Worm (Caenorhabditis elegans): ENCODE measurements around the gene rsf-1.

rsf-1 gene

DNA sequence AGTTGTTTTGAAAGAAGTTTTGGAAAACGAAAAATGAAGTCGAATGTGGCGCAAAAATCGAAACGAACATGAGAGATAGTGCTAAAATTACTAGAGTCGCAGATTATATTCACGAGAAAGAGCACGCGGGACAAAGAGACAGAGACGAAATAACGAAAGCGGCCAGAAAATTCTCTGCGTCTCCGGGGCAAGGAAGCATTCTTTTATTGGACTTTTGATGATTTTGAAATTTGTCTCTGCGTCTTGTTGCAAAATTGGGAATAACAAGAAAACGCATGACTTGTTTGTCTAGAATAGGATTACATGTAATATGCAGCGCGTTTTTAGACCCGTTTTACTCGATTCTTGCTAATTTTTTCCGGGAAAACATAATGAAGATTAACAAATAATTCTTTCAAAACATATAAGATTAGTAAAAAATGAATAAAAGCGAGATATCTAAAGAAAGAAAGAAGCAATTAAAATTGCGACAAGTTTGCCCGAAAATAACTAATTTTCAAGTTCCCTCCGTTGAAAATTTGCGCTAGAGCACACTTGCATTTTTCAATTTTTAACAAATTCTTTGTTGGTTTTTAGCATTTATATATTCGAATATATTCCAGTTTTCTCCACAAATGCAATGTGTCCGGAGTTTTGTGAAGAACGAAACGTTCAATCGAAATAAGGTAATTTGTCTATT lies 41.8 kb downstream of the rsf-1 start, which contains the start of the genes B0491.6 and pigm-1 (continued):
- TF ChIP-seq fos-1 (tag; optimal IDR thresholded peaks at IDR 0.05) (peak; percentile 27), nhr-47 (tag; optimal IDR thresholded peaks at IDR 0.05) (peak; percentile 89), blmp-1 (tag; optimal IDR thresholded peaks at IDR 0.05) (peak; percentile 64), mep-1 (tag; optimal IDR thresholded peaks at IDR 0.05) (peak; percentile 37), zip-4 (GFP tag; optimal IDR thresholded peaks at IDR 0.05) (no peak), lin-14 (GFP tag; optimal IDR thresholded peaks at IDR 0.05) (peak; percentile 96), alr-1 (tag; optimal IDR thresholded peaks at IDR 0.05; ENCODE audit: borderline replicate concordance) (no peak), nhr-76 (tag; optimal IDR thresholded peaks at IDR 0.05) (no peak), elt-2 (tag; optimal IDR thresholded peaks at IDR 0.05) (peak; percentile 47), C34B4.2 (tag; optimal IDR thresholded peaks at IDR 0.05) (no peak), ceh-88 (GFP tag; IDR thresholded peaks at IDR 0.05) (no peak; the same call in 1 of the 2 replicates), zag-1 (tag; optimal IDR thresholded peaks at IDR 0.05) (no peak), lin-35 (GFP tag; optimal IDR thresholded peaks at IDR 0.05) (peak; percentile 87 to 96), swsn-7 (tag; optimal IDR thresholded peaks at IDR 0.05) (peak; percentile 77), ceh-63 (GFP tag; optimal IDR thresholded peaks at IDR 0.05) (no peak), nhr-84 (tag; optimal IDR thresholded peaks at IDR 0.05) (no peak), aha-1 (tag; optimal IDR thresholded peaks at IDR 0.05) (no peak), mab-9 (GFP tag; IDR thresholded peaks at IDR 0.05) (no peak), pag-3 (tag; optimal IDR thresholded peaks at IDR 0.05; ENCODE audit: borderline replicate concordance, insufficient read depth) (no peak), irx-1 (tag; optimal IDR thresholded peaks at IDR 0.05) (peak; percentile 62), nhr-77 (tag; optimal IDR thresholded peaks at IDR 0.05) (peak; percentile 50), F16B12.6 (tag; optimal IDR thresholded peaks at IDR 0.05) (peak; percentile 0), unc-30 (tag; optimal IDR thresholded peaks at IDR 0.05) (no peak), lsy-2 (tag; optimal IDR thresholded peaks at IDR 0.05) (peak; percentile 48 to 75), C16A3.4 (tag; optimal IDR thresholded peaks at IDR 0.05) (peak; percentile 52), C04F5.9 (tag; optimal IDR thresholded peaks at IDR 0.05) (no peak), ces-1 (GFP tag; optimal IDR thresholded peaks at IDR 0.05) (no peak), efl-1 (optimal IDR thresholded peaks at IDR 0.05) (peak; percentile 54 to 92), efl-1 (GFP tag; optimal IDR thresholded peaks at IDR 0.05 in 1 of 2) (peak; percentile 90 to 99), grh-1 (GFP tag; IDR thresholded peaks at IDR 0.05) (no peak), unc-98 (GFP tag; IDR thresholded peaks at IDR 0.05) (no peak), ceh-82 (tag; optimal IDR thresholded peaks at IDR 0.05) (peak; percentile 12 to 45 (median 44)), ceh-8 (GFP tag; optimal IDR thresholded peaks at IDR 0.05) (peak; percentile 48)

DNA sequence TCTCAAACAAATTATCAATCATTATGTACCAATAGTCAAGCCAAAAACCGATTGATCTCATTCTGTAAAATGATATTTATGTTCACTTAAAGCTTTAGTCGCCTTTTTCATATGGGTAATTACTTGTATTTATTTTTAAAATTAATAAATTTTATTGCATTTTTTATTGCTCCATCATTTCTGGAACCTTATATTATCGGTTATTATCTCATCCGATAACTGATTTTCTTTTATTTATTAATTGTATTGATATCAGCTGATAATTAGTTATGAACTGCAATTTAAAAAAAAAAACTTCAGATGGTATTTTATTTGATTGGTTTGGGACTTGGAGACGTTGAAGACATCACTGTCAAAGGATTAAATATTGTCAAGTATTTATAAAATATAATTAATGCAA lies 43.7 kb downstream of the rsf-1 start, which contains the start of gene dph-5:
TSS of gene dph-5 (plus strand) at position 301 of the 400 bp plus-strand sequence.
- no peak for TF ChIP-seq lin-39 (tag; optimal IDR thresholded peaks at IDR 0.05)
- TF ChIP-seq isw-1 (GFP tag; IDR thresholded peaks at IDR 0.05): no peak
- TF ChIP-seq nhr-76 (tag; optimal IDR thresholded peaks at IDR 0.05): no peak
- TF ChIP-seq F16B12.6 (tag; optimal IDR thresholded peaks at IDR 0.05): no peak
- no peak for TF ChIP-seq ztf-4 (tag; optimal IDR thresholded peaks at IDR 0.05)
- TF ChIP-seq xbp-1 (tag; optimal IDR thresholded peaks at IDR 0.05): no peak
- TF ChIP-seq unc-86 (tag; optimal IDR thresholded peaks at IDR 0.05): no peak
- no peak for TF ChIP-seq aha-1 (tag; optimal IDR thresholded peaks at IDR 0.05)
- no peak for TF ChIP-seq snu-23 (GFP tag; optimal IDR thresholded peaks at IDR 0.05)
- no peak for TF ChIP-seq dsc-1 (tag; optimal IDR thresholded peaks at IDR 0.05)
- no peak for TF ChIP-seq zag-1 (tag; optimal IDR thresholded peaks at IDR 0.05)
- no peak for TF ChIP-seq fkh-8 (tag; optimal IDR thresholded peaks at IDR 0.05)
- no peak for TF ChIP-seq mef-2 (tag; optimal IDR thresholded peaks at IDR 0.05)
- no peak for TF ChIP-seq lin-15B (tag; optimal IDR thresholded peaks at IDR 0.05)
